Worm (Caenorhabditis elegans) whole organism, young adult: Measurements from ENCODE around the gene nlp-7.

Experiments used
- F49E8.2 ChIP-seq: sonication (generic microtip); optimal IDR thresholded peaks from 3 replicates; lab custom pipeline; 2017; ENCODE audit warnings: missing genetic modification characterization, mild to moderate bottlenecking, missing compliant biosample characterization, antibody characterized with exemption, moderate library complexity; ENCODE audit not compliant: insufficient read depth
- F52B5.7 ChIP-seq: sonication (generic microtip); optimal IDR thresholded peaks from 2 replicates; lab custom pipeline; 2016; ENCODE audit warnings: mild to moderate bottlenecking, missing genetic modification characterization, missing compliant biosample characterization
- F57C9.4 ChIP-seq: sonication (generic microtip); optimal IDR thresholded peaks from 2 replicates; lab custom pipeline; 2017; ENCODE audit warnings: mild to moderate bottlenecking, missing genetic modification characterization, missing compliant biosample characterization
- K12H6.12 ChIP-seq: fragments of 200-800 bp; sonication (Bioruptor generic); optimal IDR thresholded peaks from 2 replicates; lab custom pipeline; 2018; ENCODE audit warnings: mild to moderate bottlenecking, missing genetic modification characterization, missing compliant biosample characterization
- Y95B8A.8 ChIP-seq: fragments of 200-800 bp; sonication (Bioruptor generic); IDR thresholded peaks from 2 replicates; pipeline ENCODE4 v1.3.6; 2022; ENCODE audit warnings: missing genetic modification reagents, missing genetic modification characterization, missing compliant biosample characterization
- ZK185.1 ChIP-seq: sonication (generic microtip); optimal IDR thresholded peaks from 2 replicates; lab custom pipeline; 2016; ENCODE audit warnings: mild to moderate bottlenecking, missing genetic modification characterization, missing compliant biosample characterization; ENCODE audit not compliant: poor library complexity, severe bottlenecking
- athp-1 ChIP-seq: sonication (generic microtip); optimal IDR thresholded peaks from 2 replicates; lab custom pipeline; 2017; ENCODE audit warnings: mild to moderate bottlenecking, missing genetic modification characterization, missing compliant biosample characterization
- attf-3 ChIP-seq: fragments of 200-800 bp; sonication (Bioruptor generic); conservative IDR thresholded peaks from 2 replicates; pipeline ENCODE4 v1.3.6; 2022; ENCODE audit warnings: missing genetic modification reagents, missing genetic modification characterization, missing compliant biosample characterization
- attf-5 ChIP-seq: fragments of 200-800 bp; sonication (Bioruptor generic); optimal IDR thresholded peaks from 2 replicates; lab custom pipeline; 2018; ENCODE audit warnings: mild to moderate bottlenecking, missing genetic modification characterization, missing compliant biosample characterization
- bed-2 ChIP-seq: fragments of 200-800 bp; sonication (Bioruptor generic); IDR thresholded peaks from 2 replicates; pipeline ENCODE4 v1.3.6; 2022; ENCODE audit warnings: missing genetic modification reagents, missing genetic modification characterization, missing compliant biosample characterization
- cebp-1 ChIP-seq, 2 experiments: fragments of 200-800 bp in 1 of 2; sonication (Bioruptor generic) in 1 of 2; sonication (generic microtip) in 1 of 2; IDR thresholded peaks in 1 of 2; optimal IDR thresholded peaks in 1 of 2; 2 replicates each; pipeline versions ENCODE4 v1.3.6 to Lab custom; 2017 to 2022; ENCODE audit warnings: missing compliant biosample characterization in 2 of 2, missing genetic modification characterization in 2 of 2, mild to moderate bottlenecking in 1 of 2, missing genetic modification reagents in 1 of 2, moderate library complexity in 1 of 2
- ceh-79 ChIP-seq: sonication (generic microtip); optimal IDR thresholded peaks from 2 replicates; lab custom pipeline; 2017; ENCODE audit warnings: mild to moderate bottlenecking, missing genetic modification characterization, missing compliant biosample characterization
- ets-4 ChIP-seq: fragments of 200-800 bp; sonication (Bioruptor generic); optimal IDR thresholded peaks from 2 replicates; lab custom pipeline; 2018; ENCODE audit warnings: mild to moderate bottlenecking, missing genetic modification characterization, missing compliant biosample characterization
- fkh-3 ChIP-seq: sonication (generic microtip); optimal IDR thresholded peaks from 2 replicates; lab custom pipeline; 2016; ENCODE audit warnings: mild to moderate bottlenecking, missing genetic modification characterization, missing compliant biosample characterization
- hlh-12 ChIP-seq: sonication (generic microtip); optimal IDR thresholded peaks from 2 replicates; lab custom pipeline; 2016; ENCODE audit warnings: missing genetic modification characterization, missing compliant biosample characterization
- hmg-1.2 ChIP-seq: fragments of 200-800 bp; sonication (Bioruptor generic); IDR thresholded peaks from 2 replicates; pipeline ENCODE4 v1.3.6; 2022; ENCODE audit warnings: missing genetic modification reagents, missing genetic modification characterization, missing compliant biosample characterization
- hmg-20 ChIP-seq: fragments of 200-800 bp; sonication (Bioruptor generic); IDR thresholded peaks from 2 replicates; pipeline ENCODE4 v1.3.6; 2022; ENCODE audit warnings: missing genetic modification reagents, missing genetic modification characterization, missing compliant biosample characterization
- lin-35 ChIP-seq, 3 experiments: fragments of 150-350 bp in 2 of 3; sonication (generic microtip) in 1 of 3; optimal IDR thresholded peaks; 2 replicates each; lab custom pipeline; 2014 to 2018; ENCODE audit warnings: missing biosample characterization in 3 of 3, missing genetic modification characterization in 3 of 3, missing genetic modification reagents in 3 of 3
- lin-40 ChIP-seq: sonication (generic microtip); optimal IDR thresholded peaks from 2 replicates; lab custom pipeline; 2016; ENCODE audit warnings: missing genetic modification characterization, mild to moderate bottlenecking, missing compliant biosample characterization, missing genotype, missing genetic modification reagents
- madf-3 ChIP-seq: fragments of 200-800 bp; sonication (Bioruptor generic); IDR thresholded peaks from 2 replicates; pipeline ENCODE4 v1.3.6; 2022; ENCODE audit warnings: missing genetic modification reagents, missing genetic modification characterization, missing compliant biosample characterization
- madf-6 ChIP-seq: fragments of 200-800 bp; sonication (Bioruptor generic); IDR thresholded peaks from 2 replicates; pipeline ENCODE4 v1.3.6; 2022; ENCODE audit warnings: missing genetic modification reagents, missing genetic modification characterization, missing compliant biosample characterization
- mes-4 ChIP-seq: sonication (generic microtip); optimal IDR thresholded peaks from 2 replicates; lab custom pipeline; 2016; ENCODE audit warnings: missing genotype, missing genetic modification characterization, missing compliant biosample characterization
- nfyb-1 ChIP-seq: fragments of 200-800 bp; sonication (Bioruptor generic); IDR thresholded peaks from 2 replicates; pipeline ENCODE4 v1.3.6; 2022; ENCODE audit warnings: missing genetic modification reagents, missing genetic modification characterization, missing compliant biosample characterization
- nhr-179 ChIP-seq: sonication (generic microtip); optimal IDR thresholded peaks from 2 replicates; lab custom pipeline; 2016; ENCODE audit warnings: mild to moderate bottlenecking, missing genetic modification characterization, missing compliant biosample characterization
- nhr-80 ChIP-seq: sonication (generic microtip); optimal IDR thresholded peaks from 2 replicates; lab custom pipeline; 2016; ENCODE audit warnings: missing genetic modification characterization, missing compliant biosample characterization
- rpc-1 ChIP-seq, 2 experiments: fragments of 150-350 bp in 1 of 2; sonication (generic microtip) in 1 of 2; optimal IDR thresholded peaks; 2 replicates each; lab custom pipeline; 2014 to 2018; ENCODE audit warnings: missing biosample characterization in 1 of 2, missing genetic modification characterization in 1 of 2, missing genetic modification reagents in 1 of 2, missing genotype in 1 of 2
- snpc-1.1 ChIP-seq: sonication (generic microtip); optimal IDR thresholded peaks from 2 replicates; lab custom pipeline; 2017; ENCODE audit warnings: missing genetic modification characterization, mild to moderate bottlenecking, missing compliant biosample characterization, antibody characterized with exemption, moderate library complexity, missing genotype, missing genetic modification reagents; ENCODE audit not compliant: insufficient read depth
- snpc-1.3 ChIP-seq: sonication (generic microtip); optimal IDR thresholded peaks from 2 replicates; lab custom pipeline; 2017; ENCODE audit warnings: missing genetic modification characterization, mild to moderate bottlenecking, missing compliant biosample characterization, antibody characterized with exemption, moderate library complexity, missing genotype, missing genetic modification reagents; ENCODE audit not compliant: insufficient read depth
- tbp1 ChIP-seq: fragments of 200-800 bp; sonication (Bioruptor generic); optimal IDR thresholded peaks from 2 replicates; lab custom pipeline; 2018; ENCODE audit warnings: mild to moderate bottlenecking, missing genetic modification characterization, missing compliant biosample characterization
- unc-62 ChIP-seq: fragments of 150-350 bp; optimal IDR thresholded peaks from 2 replicates; lab custom pipeline; 2014; ENCODE audit warnings: missing biosample characterization, missing genetic modification reagents, missing genetic modification characterization
- zfh-2 ChIP-seq: fragments of 200-800 bp; sonication (Bioruptor generic); conservative IDR thresholded peaks from 2 replicates; pipeline ENCODE4 v1.3.6; 2022; ENCODE audit warnings: missing genetic modification reagents, missing genetic modification characterization, missing compliant biosample characterization
- ztf-18 ChIP-seq: sonication (generic microtip); optimal IDR thresholded peaks from 2 replicates; lab custom pipeline; 2016; ENCODE audit warnings: missing genotype, mild to moderate bottlenecking, missing genetic modification characterization, missing compliant biosample characterization
- ztf-25 ChIP-seq: fragments of 200-800 bp; sonication (Bioruptor generic); IDR thresholded peaks from 2 replicates; pipeline ENCODE4 v1.3.6; 2022; ENCODE audit warnings: missing genetic modification reagents, missing genetic modification characterization, missing compliant biosample characterization

Gene nlp-7

DNA sequence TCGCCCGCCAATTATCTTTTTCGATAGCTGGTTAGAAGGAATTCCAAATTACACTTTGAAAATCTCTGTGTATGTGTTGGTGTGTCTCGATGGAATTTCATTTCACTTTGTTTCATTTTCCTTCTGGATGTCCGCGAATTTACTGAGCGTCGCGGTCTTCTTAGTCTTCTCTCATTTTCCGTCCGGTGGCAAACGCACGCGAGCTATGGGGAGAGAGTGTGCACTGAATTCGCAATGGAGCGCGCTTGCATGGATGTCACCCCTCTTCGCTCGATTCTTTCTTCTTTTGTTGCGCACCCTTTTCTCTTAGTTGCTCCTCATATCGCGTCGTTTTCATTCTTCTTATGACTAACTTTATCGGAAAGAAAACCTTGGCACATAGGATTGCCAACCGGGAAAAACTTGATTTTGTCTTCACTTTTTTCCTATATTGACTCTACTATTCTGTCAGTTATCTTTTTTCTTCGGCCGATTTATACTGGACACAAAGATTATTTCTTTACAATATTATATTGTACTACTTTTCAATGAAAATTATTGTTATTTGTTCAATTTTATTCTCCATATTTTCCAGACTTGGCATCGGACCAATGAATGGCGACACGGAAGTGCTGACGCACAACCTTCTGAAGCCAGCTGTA lies 41.2 kb upstream of the nlp-7 start, which contains the start of gene dhhc-14 (continued):
- TF ChIP-seq tbp1 (GFP tag; lab: Kevin White, UChicago) (no peak), mes-4 (tag; lab: Kevin White, UChicago) (no peak), bed-2 (GFP tag; lab: Robert Waterston, UW) (no peak), snpc-1.3 (tag; lab: Kevin White, UChicago) (no peak), nhr-179 (tag; lab: Kevin White, UChicago) (no peak), ets-4 (GFP tag; lab: Kevin White, UChicago) (no peak), rpc-1 (optimal IDR thresholded peaks at IDR 0.05; lab: Kevin White, UChicago) (no peak), rpc-1 (tag; optimal IDR thresholded peaks at IDR 0.05; lab: Kevin White, UChicago) (no peak), madf-6 (no peak), attf-5 (GFP tag; lab: Kevin White, UChicago) (no peak), fkh-3 (tag; lab: Kevin White, UChicago) (no peak), nhr-80 (tag; lab: Kevin White, UChicago) (no peak), lin-35 (GFP tag; optimal IDR thresholded peaks at IDR 0.05; lab: Kevin White, UChicago) (no peak)

DNA sequence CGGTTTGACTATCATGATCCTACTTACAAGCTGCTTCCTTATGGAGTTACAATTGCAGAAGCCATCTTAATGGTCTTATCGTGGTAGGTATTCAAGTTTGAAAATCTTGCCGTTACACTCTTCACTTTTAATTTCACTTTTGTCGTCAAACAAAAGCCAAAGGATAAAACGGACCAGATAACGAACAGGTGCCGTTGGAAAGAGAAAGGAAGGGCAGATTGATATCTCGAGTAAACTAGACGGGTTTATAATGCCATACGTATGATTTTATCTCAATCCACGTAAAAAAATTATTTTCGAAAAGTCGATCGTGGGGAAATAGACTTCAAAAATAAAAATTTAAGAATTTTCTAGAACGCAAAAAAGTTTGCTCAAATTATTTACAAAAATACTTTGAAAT lies 39.0 kb upstream of the nlp-7 start:
- TF ChIP-seq unc-62 (GFP tag; lab: Kevin White, UChicago), result no peak
- no peak for TF ChIP-seq nhr-80 (tag; lab: Kevin White, UChicago)
- no peak for TF ChIP-seq madf-3 (GFP tag; lab: Robert Waterston, UW)
- no peak for TF ChIP-seq hlh-12
- TF ChIP-seq ztf-25 (GFP tag; lab: Robert Waterston, UW), result no peak
- TF ChIP-seq athp-1, result no peak
- no peak for TF ChIP-seq mes-4 (tag; lab: Kevin White, UChicago)
- TF ChIP-seq F52B5.7 (tag; lab: Kevin White, UChicago), result no peak
- TF ChIP-seq snpc-1.1, result no peak
- no peak for TF ChIP-seq F57C9.4 (tag; lab: Kevin White, UChicago)
- TF ChIP-seq rpc-1 (optimal IDR thresholded peaks at IDR 0.05; lab: Kevin White, UChicago), result no peak
- TF ChIP-seq rpc-1 (tag; optimal IDR thresholded peaks at IDR 0.05; lab: Kevin White, UChicago), result no peak
- TF ChIP-seq, all 124 proteins: peak for 0

DNA sequence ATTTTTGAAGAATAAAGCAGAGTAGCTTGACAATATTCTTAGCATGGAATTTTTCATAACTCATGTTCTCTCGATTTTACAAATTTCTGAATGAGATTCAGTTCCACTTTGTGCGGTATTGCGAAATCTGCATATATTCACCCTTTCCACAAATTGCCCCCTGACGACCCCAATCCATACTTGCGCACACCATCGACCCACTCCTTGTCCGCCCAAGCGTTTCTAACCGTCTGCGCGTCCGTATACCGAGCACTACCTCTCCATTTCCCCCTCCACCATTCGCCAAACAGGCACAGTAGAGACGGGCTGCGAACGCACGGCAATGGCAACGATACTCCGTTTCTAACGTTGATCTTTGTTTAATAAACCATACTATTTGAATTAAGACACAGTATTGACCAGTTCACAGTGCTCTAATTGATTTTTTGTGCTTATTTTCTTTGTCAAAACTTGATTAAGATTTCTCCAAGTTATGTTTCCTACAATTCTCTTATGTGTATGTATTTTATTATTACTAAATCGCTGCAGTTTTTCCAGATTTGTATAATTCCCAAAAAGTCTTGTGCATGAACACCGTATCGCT lies 36.3 kb upstream of the nlp-7 start, which contains the start of gene utx-1:
TSS of gene utx-1 (plus strand) at position 533 of the 583 bp plus-strand sequence.
- TF ChIP-seq lin-40 (tag; lab: Kevin White, UChicago) (peak; percentile 30), nfyb-1 (GFP tag; lab: Robert Waterston, UW) (no peak), zfh-2 (GFP tag; lab: Robert Waterston, UW) (peak; percentile 44; the same call in 1 of the 2 replicates), ceh-79 (tag; lab: Kevin White, UChicago) (no peak), Y95B8A.8 (GFP tag; lab: Robert Waterston, UW) (no peak), ztf-18 (peak; percentile 9), hmg-20 (GFP tag; lab: Robert Waterston, UW) (no peak), ZK185.1 (peak; percentile 16), F49E8.2 (tag; lab: Kevin White, UChicago) (no peak), hmg-1.2 (GFP tag; lab: Robert Waterston, UW) (peak; percentile 83; the same call in 1 of the 2 replicates), attf-3 (peak; percentile 78), K12H6.12 (tag; lab: Kevin White, UChicago) (no peak), cebp-1 (GFP tag; IDR thresholded peaks at IDR 0.05; lab: Robert Waterston, UW) (peak; percentile 86), cebp-1 (tag; optimal IDR thresholded peaks at IDR 0.05; lab: Kevin White, UChicago) (peak; percentile 98)
